Fruit fly (Drosophila melanogaster) whole organism, wandering third instar larva: ENCODE data around the gene Mettl5.

ENCODE experiments used
- CG32264 ChIP-seq: fragments of 200-800 bp; sonication (Bioruptor generic); optimal IDR thresholded peaks from 2 replicates; lab custom pipeline; 2016; ENCODE audit warnings: missing biosample characterization, missing genetic modification characterization
- CG9705 ChIP-seq: fragments of 200-800 bp; sonication (Bioruptor generic); optimal IDR thresholded peaks from 2 replicates; lab custom pipeline; 2018; ENCODE audit warnings: missing biosample characterization, mild to moderate bottlenecking, missing genetic modification characterization
- Sp1 ChIP-seq: fragments of 200-800 bp; sonication (Bioruptor generic); optimal IDR thresholded peaks from 3 replicates; lab custom pipeline; 2019; ENCODE audit warnings: missing biosample characterization, mild to moderate bottlenecking, missing genetic modification characterization, moderate library complexity
- brk ChIP-seq: fragments of 200-800 bp; sonication (Bioruptor generic); optimal IDR thresholded peaks from 2 replicates; lab custom pipeline; 2016; ENCODE audit warnings: missing biosample characterization, mild to moderate bottlenecking, missing genetic modification characterization
- h ChIP-seq: fragments of 200-800 bp; sonication (Bioruptor generic); optimal IDR thresholded peaks from 3 replicates; lab custom pipeline; 2016; ENCODE audit warnings: missing biosample characterization, mild to moderate bottlenecking, missing genetic modification characterization
- jim ChIP-seq: fragments of 175-275, 200-325 bp; sonication (Bioruptor generic); optimal IDR thresholded peaks from 2 replicates; lab custom pipeline; 2016; ENCODE audit warnings: missing biosample characterization, mild to moderate bottlenecking, missing genetic modification characterization
- pan ChIP-seq: fragments of >200 bp; optimal IDR thresholded peaks from 2 replicates; lab custom pipeline; 2017
- psq ChIP-seq: fragments of 200-800 bp; sonication (Bioruptor generic); optimal IDR thresholded peaks from 3 replicates; lab custom pipeline; 2017; ENCODE audit warnings: missing biosample characterization, mild to moderate bottlenecking, missing genetic modification characterization, moderate library complexity
- rgr ChIP-seq: fragments of 200-800 bp; sonication (Bioruptor generic); optimal IDR thresholded peaks from 3 replicates; lab custom pipeline; 2016; ENCODE audit warnings: missing biosample characterization, mild to moderate bottlenecking, missing genetic modification characterization
- tai ChIP-seq: sonication (Bioruptor generic); optimal IDR thresholded peaks from 2 replicates; lab custom pipeline; 2016; ENCODE audit warnings: missing biosample characterization, missing genetic modification characterization
- usp ChIP-seq: fragments of >200 bp; optimal IDR thresholded peaks from 2 replicates; lab custom pipeline; 2017; ENCODE audit warnings: missing biosample characterization, missing genetic modification characterization
- woc ChIP-seq: sonication (Bioruptor generic); optimal IDR thresholded peaks from 2 replicates; lab custom pipeline; 2016; ENCODE audit warnings: missing biosample characterization, mild to moderate bottlenecking, missing genetic modification characterization

- TF ChIP-seq pan (no peak), Sp1 (GFP tag; lab: Kevin White, UChicago) (no peak), usp (GFP tag; lab: Kevin White, UChicago) (no peak), tai (GFP tag; lab: Kevin White, UChicago) (no peak), brk (GFP tag; lab: Kevin White, UChicago) (no peak), CG9705 (no peak), rgr (no peak), woc (GFP tag; lab: Kevin White, UChicago) (no peak), psq (GFP tag; lab: Kevin White, UChicago) (no peak), h (GFP tag; lab: Kevin White, UChicago) (no peak), jim (no peak), CG32264 (GFP tag; lab: Kevin White, UChicago) (no peak)
These were observed 30.7 kb downstream of the Mettl5 start, which contains the start of gene fal for dm6 chr3L:19294235-19294612.
